Worm (Caenorhabditis elegans) whole organism, young adult: ENCODE results near the gene Y43F8C.7.

Source experiments
- F57C9.4 ChIP-seq: sonication (generic microtip); optimal IDR thresholded peaks from 2 replicates; lab custom pipeline; 2017; ENCODE audit warnings: mild to moderate bottlenecking, missing genetic modification characterization, missing compliant biosample characterization
- ZK185.1 ChIP-seq: sonication (generic microtip); optimal IDR thresholded peaks from 2 replicates; lab custom pipeline; 2016; ENCODE audit warnings: mild to moderate bottlenecking, missing genetic modification characterization, missing compliant biosample characterization; ENCODE audit not compliant: poor library complexity, severe bottlenecking
- ama-1 ChIP-seq, 3 experiments: fragments of 150-350 bp in 1 of 3; sonication (generic microtip) in 2 of 3; optimal IDR thresholded peaks; 2 replicates each; lab custom pipeline; 2014 to 2018; ENCODE audit warnings: missing biosample characterization in 2 of 3, missing genetic modification characterization in 2 of 3, missing genetic modification reagents in 2 of 3
- hmg-1.2 ChIP-seq: fragments of 200-800 bp; sonication (Bioruptor generic); IDR thresholded peaks from 2 replicates; pipeline ENCODE4 v1.3.6; 2022; ENCODE audit warnings: missing genetic modification reagents, missing genetic modification characterization, missing compliant biosample characterization
- lin-54 ChIP-seq: fragments of 200-800 bp; sonication (Bioruptor generic); optimal IDR thresholded peaks from 2 replicates; lab custom pipeline; 2018; ENCODE audit warnings: mild to moderate bottlenecking, missing genetic modification characterization, missing compliant biosample characterization
- nhr-27 ChIP-seq: fragments of 200-800 bp; sonication (Bioruptor generic); optimal IDR thresholded peaks from 2 replicates; lab custom pipeline; 2018; ENCODE audit warnings: mild to moderate bottlenecking, missing genetic modification characterization, moderate library complexity, missing compliant biosample characterization
- unc-62 ChIP-seq: fragments of 150-350 bp; optimal IDR thresholded peaks from 2 replicates; lab custom pipeline; 2014; ENCODE audit warnings: missing biosample characterization, missing genetic modification reagents, missing genetic modification characterization

DNA sequence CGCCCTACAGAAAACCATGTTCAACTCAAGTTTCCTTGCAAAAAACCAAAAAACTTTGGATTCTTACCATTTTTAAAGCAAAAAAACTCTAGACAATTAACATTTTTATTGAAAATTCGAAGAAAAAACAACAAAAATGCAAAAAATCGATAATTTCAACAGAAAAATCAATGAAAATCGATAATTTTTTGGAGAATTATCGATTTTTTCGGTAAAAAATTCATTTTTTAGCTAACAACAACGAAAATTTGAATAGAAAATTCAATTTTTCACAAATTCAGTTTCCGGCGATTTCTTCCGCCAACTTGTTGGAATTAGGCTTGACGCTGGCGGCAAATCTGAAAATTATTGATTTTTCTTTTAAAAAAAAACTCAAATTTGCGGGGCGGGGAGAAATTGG, 10.9 kb downstream of the Y43F8C.7 start:
- TF ChIP-seq lin-54 (GFP tag; lab: Kevin White, UChicago) (no peak), ama-1 (optimal IDR thresholded peaks at IDR 0.05; lab: Kevin White, UChicago) (no peak), ama-1 (GFP tag; optimal IDR thresholded peaks at IDR 0.05; lab: Kevin White, UChicago) (no peak), nhr-27 (tag; lab: Kevin White, UChicago) (no peak), F57C9.4 (no peak), hmg-1.2 (GFP tag; lab: Robert Waterston, UW) (no peak), unc-62 (GFP tag; lab: Kevin White, UChicago) (no peak), ZK185.1 (tag; lab: Kevin White, UChicago) (no peak)
